Fruit fly (Drosophila melanogaster): ENCODE data around the gene bbx.

Gene bbx

DNA sequence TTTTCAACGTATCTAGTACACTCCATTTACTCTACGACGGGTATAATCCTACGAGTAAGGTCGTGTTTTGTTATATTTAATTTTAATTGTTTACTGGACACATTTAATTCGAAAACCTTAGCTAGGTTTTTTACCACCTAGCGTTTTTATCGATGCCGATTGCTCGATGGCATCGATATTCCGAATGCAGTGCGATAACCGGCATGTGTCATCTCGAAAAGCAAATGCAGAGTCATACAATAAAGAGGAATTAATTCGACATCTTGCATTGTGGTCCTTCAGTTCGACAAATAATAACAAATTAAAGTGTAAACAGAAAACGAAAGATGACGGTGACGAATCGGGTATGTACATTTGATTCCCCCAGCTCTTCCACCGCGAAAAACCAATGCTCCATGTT lies 47.0 kb upstream of the bbx start, which contains the start of gene Rpt6 (continued):
- TF ChIP-seq Trl (optimal IDR thresholded peaks at IDR 0.05): no peak
- no peak for TF ChIP-seq Trl (GFP tag; optimal IDR thresholded peaks at IDR 0.05)
- TF ChIP-seq CG42726 (GFP tag; IDR thresholded peaks at IDR 0.05; ENCODE audit: partially characterized antibody): peak; percentile 44; the same call in 1 of the 2 replicates
- TF ChIP-seq CG9932 (GFP tag; IDR thresholded peaks at IDR 0.05): no peak
- TF ChIP-seq Hr3 (GFP tag; optimal IDR thresholded peaks at IDR 0.05): no peak
- TF ChIP-seq CG4617 (GFP tag; optimal IDR thresholded peaks at IDR 0.05; ENCODE audit: borderline replicate concordance): peak; percentile 36
- no peak for TF ChIP-seq az2 (GFP tag; optimal IDR thresholded peaks at IDR 0.05)
- TF ChIP-seq CG16813 (GFP tag; IDR thresholded peaks at IDR 0.05; ENCODE audit: partially characterized antibody): peak; percentile 69
- peak; percentile 11 for TF ChIP-seq lilli (GFP tag; optimal IDR thresholded peaks at IDR 0.05)
- no peak for TF ChIP-seq CG32772 (GFP tag; IDR thresholded peaks at IDR 0.05)
- TF ChIP-seq CG13894 (tag; optimal IDR thresholded peaks at IDR 0.05): no peak
- no peak for TF ChIP-seq CG6765 (GFP tag; optimal IDR thresholded peaks at IDR 0.05)
- peak; percentile 1 for TF ChIP-seq D19A (tag; optimal IDR thresholded peaks at IDR 0.05)
- no peak for TF ChIP-seq Fer3 (tag; optimal IDR thresholded peaks at IDR 0.05)
- TF ChIP-seq Doc3 (GFP tag; IDR thresholded peaks at IDR 0.05; ENCODE audit: partially characterized antibody): peak; percentile 46; the same call in 1 of the 3 replicates
- TF ChIP-seq CG32532 (GFP tag; IDR thresholded peaks at IDR 0.05): no peak
- no peak for TF ChIP-seq D19B (GFP tag; optimal IDR thresholded peaks at IDR 0.05)
- TF ChIP-seq hb (GFP tag; IDR thresholded peaks at IDR 0.05; ENCODE audit: partially characterized antibody): peak; percentile 79
- no peak for TF ChIP-seq Mad (GFP tag; optimal IDR thresholded peaks at IDR 0.05)
- TF ChIP-seq pho (GFP tag; optimal IDR thresholded peaks at IDR 0.05): peak; percentile 10
- TF ChIP-seq cad (GFP tag; optimal IDR thresholded peaks at IDR 0.05): no peak
- TF ChIP-seq E2f2 (GFP tag; IDR thresholded peaks at IDR 0.05): peak; percentile 69
- TF ChIP-seq mld (GFP tag; IDR thresholded peaks at IDR 0.05; ENCODE audit: partially characterized antibody): peak; percentile 26; the same call in 1 of the 3 replicates
- no peak for TF ChIP-seq CG12104 (GFP tag; optimal IDR thresholded peaks at IDR 0.05)
- TF ChIP-seq unc-4 (GFP tag; IDR thresholded peaks at IDR 0.05; ENCODE audit: partially characterized antibody): peak; percentile 74
- no peak for TF ChIP-seq Camta (GFP tag; optimal IDR thresholded peaks at IDR 0.05)
- TF ChIP-seq chinmo (GFP tag; IDR thresholded peaks at IDR 0.05; ENCODE audit: partially characterized antibody): 0 out of 4 replicates have a peak, but pooled peaks have one; percentile 65
- peak; percentile 26 for TF ChIP-seq CG2712 (tag; optimal IDR thresholded peaks at IDR 0.05)
- TF ChIP-seq CG31224 (GFP tag; IDR thresholded peaks at IDR 0.05): no peak
- TF ChIP-seq Myb (GFP tag; optimal IDR thresholded peaks at IDR 0.05): peak; percentile 75
- TF ChIP-seq sisA (GFP tag; IDR thresholded peaks at IDR 0.05): no peak
- TF ChIP-seq YL-1 (GFP tag; optimal IDR thresholded peaks at IDR 0.05): peak; percentile 26
- TF ChIP-seq CG2889 (GFP tag; IDR thresholded peaks at IDR 0.05): no peak
- TF ChIP-seq BEAF-32 (GFP tag; optimal IDR thresholded peaks at IDR 0.05): peak; percentile 79
- peak in 1 of 3 experiments; percentile 15 for TF ChIP-seq Stat92E (GFP tag; optimal IDR thresholded peaks at IDR 0.05)
- no peak for TF ChIP-seq toy (GFP tag; IDR thresholded peaks at IDR 0.05)
- TF ChIP-seq CG8944 (GFP tag; optimal IDR thresholded peaks at IDR 0.05): no peak
- TF ChIP-seq Med (GFP tag): peak; percentile 84
- TF ChIP-seq Lhr (GFP tag; optimal IDR thresholded peaks at IDR 0.05): no peak
- peak; percentile 56; the same call in 1 of the 2 replicates for TF ChIP-seq ato (GFP tag; IDR thresholded peaks at IDR 0.05; ENCODE audit: partially characterized antibody)
- no peak for TF ChIP-seq CG11695 (GFP tag; IDR thresholded peaks at IDR 0.05)
- no peak for TF ChIP-seq CG7357 (GFP tag; IDR thresholded peaks at IDR 0.05)
- no peak for TF ChIP-seq org-1 (GFP tag; optimal IDR thresholded peaks at IDR 0.05)
- TF ChIP-seq chif (GFP tag; optimal IDR thresholded peaks at IDR 0.05): no peak
- TF ChIP-seq CG8924 (tag; optimal IDR thresholded peaks at IDR 0.05): peak; percentile 4
- no peak for TF ChIP-seq dati (GFP tag; IDR thresholded peaks at IDR 0.05)
- no peak for TF ChIP-seq Ssrp (tag; optimal IDR thresholded peaks at IDR 0.05)
- TF ChIP-seq CG8089 (GFP tag; optimal IDR thresholded peaks at IDR 0.05): no peak
- TF ChIP-seq ind (GFP tag; optimal IDR thresholded peaks at IDR 0.05): no peak
- peak; percentile 14 for TF ChIP-seq CHES-1-like (GFP tag; optimal IDR thresholded peaks at IDR 0.05)
- peak; percentile 66 for TF ChIP-seq Sry-β (GFP tag; optimal IDR thresholded peaks at IDR 0.05)

Data from whole organism, embryonic.